Fruit fly (Drosophila melanogaster) whole organism, embryonic: Measurements from ENCODE around the gene Cpsf100.

ENCODE experiments used
- Antp ChIP-seq: fragments of 200-800 bp; sonication (Bioruptor generic); optimal IDR thresholded peaks from 3 replicates; lab custom pipeline; 2016; ENCODE audit warnings: missing biosample characterization, missing genetic modification characterization
- Atf-2 ChIP-seq: fragments of 200-800 bp; sonication (Bioruptor generic); optimal IDR thresholded peaks from 2 replicates; lab custom pipeline; 2016; ENCODE audit warnings: missing biosample characterization, missing genetic modification characterization
- CG10979 ChIP-seq: fragments of 200-800 bp; sonication (Bioruptor generic); optimal IDR thresholded peaks from 2 replicates; lab custom pipeline; 2018; ENCODE audit warnings: missing biosample characterization, mild to moderate bottlenecking, missing genetic modification characterization, moderate library complexity
- CG12942 ChIP-seq: fragments of 200-800 bp; sonication (Bioruptor generic); optimal IDR thresholded peaks from 3 replicates; lab custom pipeline; 2016; ENCODE audit warnings: missing biosample characterization, missing genetic modification characterization
- CG13624 ChIP-seq: fragments of 200-800 bp; sonication (Bioruptor generic); optimal IDR thresholded peaks from 2 replicates; lab custom pipeline; 2016; ENCODE audit warnings: missing biosample characterization, missing genetic modification characterization
- CG15011 ChIP-seq: fragments of 200-800 bp; sonication (Bioruptor generic); optimal IDR thresholded peaks from 3 replicates; lab custom pipeline; 2018; ENCODE audit warnings: missing biosample characterization, mild to moderate bottlenecking, missing genetic modification characterization
- CG15601 ChIP-seq: fragments of 200-800 bp; sonication (Bioruptor generic); optimal IDR thresholded peaks from 3 replicates; lab custom pipeline; 2019; ENCODE audit warnings: missing biosample characterization, mild to moderate bottlenecking, missing genetic modification characterization, moderate library complexity
- CG15696 ChIP-seq: fragments of 200-800 bp; sonication (Bioruptor generic); optimal IDR thresholded peaks from 2 replicates; lab custom pipeline; 2019; ENCODE audit warnings: missing biosample characterization, mild to moderate bottlenecking, missing genetic modification characterization, moderate library complexity
- CG1602 ChIP-seq: fragments of 200-800 bp; sonication (Bioruptor generic); optimal IDR thresholded peaks from 3 replicates; lab custom pipeline; 2016; ENCODE audit warnings: missing biosample characterization, missing genetic modification characterization
- CG16863 ChIP-seq: fragments of 200-800 bp; sonication (Bioruptor generic); optimal IDR thresholded peaks from 3 replicates; lab custom pipeline; 2016; ENCODE audit warnings: missing biosample characterization, missing genetic modification characterization
- CG17802 ChIP-seq: fragments of 200-800 bp; sonication (Bioruptor generic); optimal IDR thresholded peaks from 2 replicates; lab custom pipeline; 2018; ENCODE audit warnings: missing biosample characterization, mild to moderate bottlenecking, missing genetic modification characterization, moderate library complexity
- CG18599 ChIP-seq: fragments of 200-800 bp; sonication (Bioruptor generic); optimal IDR thresholded peaks from 3 replicates; lab custom pipeline; 2017; ENCODE audit warnings: missing biosample characterization, missing genetic modification characterization, mild to moderate bottlenecking, moderate library complexity, missing genetic modification reagents
- CG2129 ChIP-seq: fragments of 200-800 bp; sonication (Bioruptor generic); IDR thresholded peaks from 2 replicates; pipeline ENCODE4 v1.3.6; 2022; ENCODE audit warnings: missing biosample characterization, missing genetic modification characterization; ENCODE audit not compliant: partially characterized antibody
- CG2875 ChIP-seq: fragments of 200-800 bp; sonication (Bioruptor generic); optimal IDR thresholded peaks from 2 replicates; lab custom pipeline; 2017; ENCODE audit warnings: missing biosample characterization, mild to moderate bottlenecking, missing genetic modification characterization, missing genetic modification reagents
- CG5180 ChIP-seq: fragments of 200-800 bp; sonication (Bioruptor generic); optimal IDR thresholded peaks from 3 replicates; lab custom pipeline; 2017; ENCODE audit warnings: missing biosample characterization, missing genetic modification characterization, mild to moderate bottlenecking, moderate library complexity, missing genetic modification reagents
- CG6689 ChIP-seq: fragments of 200-800 bp; sonication (Bioruptor generic); IDR thresholded peaks from 2 replicates; pipeline ENCODE4 v1.3.6; 2022; ENCODE audit warnings: missing biosample characterization, missing genetic modification characterization
- CG6791 ChIP-seq: fragments of 200-800 bp; sonication (Bioruptor generic); IDR thresholded peaks from 3 replicates; pipeline ENCODE4 v1.3.6; 2022; ENCODE audit warnings: missing biosample characterization, missing genetic modification characterization; ENCODE audit not compliant: partially characterized antibody
- CG7271 ChIP-seq: fragments of 200-800 bp; sonication (Bioruptor generic); optimal IDR thresholded peaks from 2 replicates; lab custom pipeline; 2018; ENCODE audit warnings: missing biosample characterization, mild to moderate bottlenecking, missing genetic modification characterization, moderate library complexity
- CG7786 ChIP-seq: fragments of 200-800 bp; sonication (Bioruptor generic); optimal IDR thresholded peaks from 2 replicates; lab custom pipeline; 2016; ENCODE audit warnings: missing biosample characterization, missing genetic modification characterization
- D19B ChIP-seq: fragments of 200-800 bp; sonication (Bioruptor generic); optimal IDR thresholded peaks from 2 replicates; lab custom pipeline; 2017; ENCODE audit warnings: missing biosample characterization, mild to moderate bottlenecking, missing genetic modification characterization
- Hmr ChIP-seq: fragments of 200-800 bp; sonication (Bioruptor generic); optimal IDR thresholded peaks from 3 replicates; lab custom pipeline; 2017; ENCODE audit warnings: mild to moderate bottlenecking, missing biosample characterization, missing genetic modification reagents, missing genetic modification characterization
- Jarid2 ChIP-seq: fragments of 200-800 bp; sonication (Bioruptor generic); optimal IDR thresholded peaks from 3 replicates; lab custom pipeline; 2017; ENCODE audit warnings: mild to moderate bottlenecking, missing biosample characterization, missing genetic modification reagents, missing genetic modification characterization
- Lhr ChIP-seq: fragments of 200-800 bp; sonication (Bioruptor generic); optimal IDR thresholded peaks from 3 replicates; lab custom pipeline; 2017; ENCODE audit warnings: mild to moderate bottlenecking, missing biosample characterization, missing genetic modification reagents, missing genetic modification characterization
- MTF-1 ChIP-seq: fragments of 200-800 bp; sonication (Bioruptor generic); optimal IDR thresholded peaks from 2 replicates; lab custom pipeline; 2018; ENCODE audit warnings: missing biosample characterization, mild to moderate bottlenecking, missing genetic modification characterization, borderline replicate concordance
- Nf-YB ChIP-seq: fragments of 200-800 bp; sonication (Bioruptor generic); optimal IDR thresholded peaks from 3 replicates; lab custom pipeline; 2019; ENCODE audit warnings: missing biosample characterization, mild to moderate bottlenecking, missing genetic modification characterization, moderate library complexity
- PHDP ChIP-seq: fragments of 200-800 bp; sonication (Bioruptor generic); optimal IDR thresholded peaks from 3 replicates; lab custom pipeline; 2018; ENCODE audit warnings: missing biosample characterization, mild to moderate bottlenecking, missing genetic modification characterization, moderate library complexity
- Tbp ChIP-seq: fragments of >200 bp; optimal IDR thresholded peaks from 2 replicates; lab custom pipeline; 2018; ENCODE audit warnings: missing biosample characterization, missing genetic modification characterization
- ac ChIP-seq: fragments of 200-800 bp; sonication (Bioruptor generic); optimal IDR thresholded peaks from 3 replicates; lab custom pipeline; 2017; ENCODE audit warnings: missing biosample characterization, mild to moderate bottlenecking, missing genetic modification characterization
- bbx ChIP-seq: fragments of 200-800 bp; sonication (Bioruptor generic); IDR thresholded peaks from 2 replicates; pipeline ENCODE4 v1.3.6; 2022; ENCODE audit warnings: missing biosample characterization, missing genetic modification characterization; ENCODE audit not compliant: partially characterized antibody
- bsh ChIP-seq, 2 experiments: fragments of 200-800 bp; sonication (Bioruptor generic); optimal IDR thresholded peaks; 2 replicates each; lab custom pipeline; 2017 to 2018; ENCODE audit warnings: mild to moderate bottlenecking in 2 of 2, missing biosample characterization in 2 of 2, missing genetic modification characterization in 2 of 2, moderate library complexity in 1 of 2
- cad ChIP-seq: fragments of >200 bp; optimal IDR thresholded peaks from 2 replicates; lab custom pipeline; 2017; ENCODE audit warnings: missing biosample characterization, missing genetic modification characterization
- ci ChIP-seq: fragments of 200-800 bp; sonication (Bioruptor generic); IDR thresholded peaks from 3 replicates; pipeline ENCODE4 v1.3.6; 2022; ENCODE audit warnings: missing biosample characterization, missing genetic modification characterization
- fd102C ChIP-seq: fragments of 200-800 bp; sonication (Bioruptor generic); optimal IDR thresholded peaks from 2 replicates; lab custom pipeline; 2018; ENCODE audit warnings: missing biosample characterization, mild to moderate bottlenecking, missing genetic modification characterization, moderate library complexity
- ftz-f1 ChIP-seq: fragments of 200-800 bp; sonication (Bioruptor generic); optimal IDR thresholded peaks from 2 replicates; lab custom pipeline; 2016; ENCODE audit warnings: missing biosample characterization, missing genetic modification characterization
- gfzf ChIP-seq: fragments of 200-800 bp; sonication (Bioruptor generic); optimal IDR thresholded peaks from 2 replicates; lab custom pipeline; 2016; ENCODE audit warnings: missing biosample characterization, mild to moderate bottlenecking, missing genetic modification characterization, moderate library complexity
- grn ChIP-seq: fragments of 200-800 bp; sonication (Bioruptor generic); optimal IDR thresholded peaks from 3 replicates; lab custom pipeline; 2017; ENCODE audit warnings: missing biosample characterization, missing genetic modification characterization
- hth ChIP-seq: fragments of >200 bp; optimal IDR thresholded peaks from 2 replicates; lab custom pipeline; 2017; ENCODE audit warnings: inconsistent platforms
- insv ChIP-seq, 2 experiments: fragments of 200-800 bp; sonication (Bioruptor generic); optimal IDR thresholded peaks; 3 replicates each; lab custom pipeline; 2016 to 2018; ENCODE audit warnings: missing biosample characterization in 2 of 2, missing genetic modification characterization in 2 of 2
- jigr1 ChIP-seq: fragments of 200-800 bp; sonication (Bioruptor generic); IDR thresholded peaks from 3 replicates; pipeline ENCODE4 v1.3.6; 2022; ENCODE audit warnings: missing biosample characterization, missing genetic modification characterization
- jumu ChIP-seq: fragments of 200-800 bp; sonication (Bioruptor generic); optimal IDR thresholded peaks from 3 replicates; lab custom pipeline; 2016; ENCODE audit warnings: missing biosample characterization, missing genetic modification characterization
- onecut ChIP-seq: fragments of 200-800 bp; sonication (Bioruptor generic); IDR thresholded peaks from 2 replicates; pipeline ENCODE4 v1.3.6; 2022; ENCODE audit warnings: missing biosample characterization, missing genetic modification characterization
- pita ChIP-seq: fragments of 200-800 bp; sonication (Bioruptor generic); optimal IDR thresholded peaks from 2 replicates; lab custom pipeline; 2017; ENCODE audit warnings: missing biosample characterization, mild to moderate bottlenecking, missing genetic modification characterization
- repo ChIP-seq: fragments of 200-800 bp; sonication (Bioruptor generic); optimal IDR thresholded peaks from 2 replicates; lab custom pipeline; 2016; ENCODE audit warnings: missing biosample characterization, missing genetic modification characterization
- ro ChIP-seq: fragments of 200-800 bp; sonication (Bioruptor generic); IDR thresholded peaks from 2 replicates; pipeline ENCODE4 v1.3.6; 2022; ENCODE audit warnings: missing biosample characterization, missing genetic modification characterization
- seq ChIP-seq: fragments of 200-800 bp; sonication (Bioruptor generic); IDR thresholded peaks from 2 replicates; pipeline ENCODE4 v1.3.6; 2022; ENCODE audit warnings: missing biosample characterization, missing genetic modification characterization
- sqz ChIP-seq: fragments of 200-800 bp; sonication (Bioruptor generic); optimal IDR thresholded peaks from 3 replicates; lab custom pipeline; 2018; ENCODE audit warnings: missing biosample characterization, mild to moderate bottlenecking, missing genetic modification characterization
- sug ChIP-seq: fragments of 200-800 bp; optimal IDR thresholded peaks from 2 replicates; lab custom pipeline; 2019; ENCODE audit warnings: missing biosample characterization, mild to moderate bottlenecking, missing genetic modification characterization, moderate library complexity
- twi ChIP-seq: fragments of 200-800 bp; optimal IDR thresholded peaks from 2 replicates; lab custom pipeline; 2019; ENCODE audit warnings: missing biosample characterization, mild to moderate bottlenecking, missing genetic modification characterization, moderate library complexity
- vfl ChIP-seq: fragments of 200-800 bp; sonication (Bioruptor generic); optimal IDR thresholded peaks from 2 replicates; lab custom pipeline; 2016; ENCODE audit warnings: missing biosample characterization, missing genetic modification characterization
- zf30C ChIP-seq: fragments of 200-800 bp; sonication (Bioruptor generic); optimal IDR thresholded peaks from 3 replicates; lab custom pipeline; 2018; ENCODE audit warnings: missing biosample characterization, mild to moderate bottlenecking, missing genetic modification characterization

Cpsf100 gene

dm6 chr3R:29074001-29074609, 39.7 kb downstream of the Cpsf100 start (continued):
- TF ChIP-seq CG10979 (peak; percentile 8), CG12942 (GFP tag; lab: Kevin White, UChicago) (no peak), jumu (no peak), pita (no peak), bsh (GFP tag; optimal IDR thresholded peaks at IDR 0.05; lab: Kevin White, UChicago) (peak in 1 of 2 experiments; percentile 10), Atf-2 (GFP tag; lab: Kevin White, UChicago) (no peak), CG17802 (tag; lab: Kevin White, UChicago) (no peak), Tbp (GFP tag; lab: Kevin White, UChicago) (no peak), insv (GFP tag; optimal IDR thresholded peaks at IDR 0.05; lab: Kevin White, UChicago) (peak in 1 of 2 experiments; percentile 20), CG2129 (GFP tag; lab: Robert Waterston, UW) (no peak), Jarid2 (no peak), gfzf (GFP tag; lab: Kevin White, UChicago) (no peak), repo (GFP tag; lab: Kevin White, UChicago) (no peak), sqz (GFP tag; lab: Kevin White, UChicago) (peak; percentile 23), zf30C (GFP tag; lab: Kevin White, UChicago) (no peak), PHDP (tag; lab: Kevin White, UChicago) (peak; percentile 14), ac (GFP tag; lab: Kevin White, UChicago) (no peak), Hmr (GFP tag; lab: Kevin White, UChicago) (peak; percentile 9), CG16863 (GFP tag; lab: Kevin White, UChicago) (no peak), CG18599 (GFP tag; lab: Kevin White, UChicago) (peak; percentile 18), sug (tag; lab: Kevin White, UChicago) (peak; percentile 77), CG1602 (no peak), CG7271 (tag; lab: Kevin White, UChicago) (no peak), CG7786 (no peak), CG2875 (GFP tag; lab: Kevin White, UChicago) (peak; percentile 4), fd102C (GFP tag; lab: Kevin White, UChicago) (no peak), CG5180 (GFP tag; lab: Kevin White, UChicago) (peak; percentile 2), ci (GFP tag; lab: Robert Waterston, UW) (peak; percentile 64), CG6791 (no peak), Nf-YB (GFP tag; lab: Kevin White, UChicago) (peak; percentile 23), onecut (no peak), cad (GFP tag; lab: Kevin White, UChicago) (peak; percentile 63), Lhr (GFP tag; lab: Kevin White, UChicago) (no peak), CG13624 (no peak), ftz-f1 (GFP tag; lab: Kevin White, UChicago) (no peak), twi (peak; percentile 35), CG6689 (GFP tag; lab: Robert Waterston, UW) (peak; percentile 33; the same call in 1 of the 2 replicates), CG15696 (peak; percentile 19), jigr1 (no peak), seq (GFP tag; lab: Robert Waterston, UW) (no peak), CG15601 (peak; percentile 5), MTF-1 (GFP tag; lab: Kevin White, UChicago) (peak; percentile 0), vfl (GFP tag; lab: Kevin White, UChicago) (no peak), CG15011 (GFP tag; lab: Kevin White, UChicago) (no peak), bbx (GFP tag; lab: Robert Waterston, UW) (no peak), grn (GFP tag; lab: Kevin White, UChicago) (peak; percentile 90), D19B (GFP tag; lab: Kevin White, UChicago) (no peak), Antp (GFP tag; lab: Kevin White, UChicago) (no peak), hth (lab: Kevin White, UChicago) (no peak), ro (GFP tag; lab: Robert Waterston, UW) (no peak)
